Worm (Caenorhabditis elegans): ENCODE results near the gene T06E8.2.
A peak's percentile ranks its signal among the peaks of the same experiment; 100 is the strongest.

The T06E8.2 gene

DNA sequence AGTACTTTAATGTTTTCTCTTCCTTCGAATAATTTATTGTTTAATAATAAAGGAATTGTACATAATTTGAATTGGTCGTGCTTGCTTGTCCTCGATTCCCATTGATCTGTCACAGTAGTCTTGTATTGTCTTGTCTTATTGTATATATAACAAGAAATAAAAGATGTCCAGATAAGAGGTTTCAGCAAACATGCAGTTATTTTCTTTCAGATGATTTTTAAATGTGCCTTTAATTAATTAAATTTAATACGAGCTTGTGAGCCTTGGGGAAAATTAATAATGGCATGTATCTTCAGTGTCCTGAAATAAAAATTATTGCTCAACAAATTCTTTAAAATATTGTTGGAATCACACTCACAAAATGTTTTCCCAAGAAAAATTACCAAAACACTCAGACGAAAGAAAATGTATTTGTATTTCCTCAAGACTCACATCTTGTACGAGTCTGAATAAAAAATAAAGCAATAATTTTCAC is 13.1 kb downstream of the T06E8.2 start:
- TF ChIP-seq pax-3 (tag; optimal IDR thresholded peaks at IDR 0.05) (no peak), unc-62 (GFP tag; optimal IDR thresholded peaks at IDR 0.05) (no peak), grh-1 (GFP tag; IDR thresholded peaks at IDR 0.05) (no peak), unc-86 (tag; optimal IDR thresholded peaks at IDR 0.05) (no peak), egl-13 (tag; optimal IDR thresholded peaks at IDR 0.05) (no peak), elt-2 (tag; optimal IDR thresholded peaks at IDR 0.05) (no peak), nhr-28 (tag; optimal IDR thresholded peaks at IDR 0.05) (no peak), pqm-1 (tag; optimal IDR thresholded peaks at IDR 0.05) (no peak), C16A3.4 (tag; optimal IDR thresholded peaks at IDR 0.05) (no peak), hlh-4 (tag; optimal IDR thresholded peaks at IDR 0.05) (no peak), ceh-88 (GFP tag; IDR thresholded peaks at IDR 0.05) (no peak), mep-1 (tag; optimal IDR thresholded peaks at IDR 0.05) (no peak)

DNA sequence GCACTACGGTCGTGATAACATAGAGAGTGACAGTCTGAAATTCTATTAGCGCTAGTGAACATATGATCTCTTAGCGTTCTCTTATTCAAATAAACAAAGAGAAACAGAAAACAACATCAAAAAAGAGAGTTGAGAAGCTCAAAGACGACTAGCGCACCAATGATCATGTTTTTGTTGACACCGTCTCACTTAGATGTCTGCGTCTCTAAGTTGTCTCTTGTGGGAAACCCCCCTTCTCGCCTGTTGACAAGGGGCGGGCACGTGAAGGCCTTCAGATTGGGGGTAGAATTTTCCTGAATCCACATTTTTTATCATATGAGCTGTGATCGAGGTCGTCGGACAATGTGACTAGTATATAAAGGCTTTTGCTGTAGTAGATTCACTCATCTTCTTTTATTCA is 16.3 kb downstream of the T06E8.2 start:
- TF ChIP-seq nhr-85 (tag) (peak; percentile 67), nhr-71 (tag; optimal IDR thresholded peaks at IDR 0.05) (peak; percentile 43), lin-14 (GFP tag; optimal IDR thresholded peaks at IDR 0.05) (peak; percentile 74), alr-1 (tag; optimal IDR thresholded peaks at IDR 0.05; ENCODE audit: borderline replicate concordance) (no peak), rnt-1 (tag; optimal IDR thresholded peaks at IDR 0.05) (no peak), snu-23 (GFP tag; optimal IDR thresholded peaks at IDR 0.05) (peak; percentile 38), egl-27 (tag; optimal IDR thresholded peaks at IDR 0.05) (no peak), lin-35 (GFP tag; optimal IDR thresholded peaks at IDR 0.05) (peak in 1 of 2 experiments; percentile 5), dpl-1 (GFP tag; optimal IDR thresholded peaks at IDR 0.05) (peak in 1 of 3 experiments; percentile 7), isw-1 (GFP tag; IDR thresholded peaks at IDR 0.05) (no peak), fkh-4 (tag; optimal IDR thresholded peaks at IDR 0.05; ENCODE audit: borderline replicate concordance) (no peak), ceh-63 (GFP tag; optimal IDR thresholded peaks at IDR 0.05) (no peak), unc-30 (tag; optimal IDR thresholded peaks at IDR 0.05) (no peak), fkh-8 (tag; optimal IDR thresholded peaks at IDR 0.05) (peak; percentile 52), mdl-1 (tag; optimal IDR thresholded peaks at IDR 0.05) (peak in 1 of 2 experiments; percentile 25), unc-98 (GFP tag; IDR thresholded peaks at IDR 0.05) (no peak), dsc-1 (tag; optimal IDR thresholded peaks at IDR 0.05) (no peak), lsy-2 (tag; optimal IDR thresholded peaks at IDR 0.05) (peak in 1 of 2 experiments; percentile 28)

DNA sequence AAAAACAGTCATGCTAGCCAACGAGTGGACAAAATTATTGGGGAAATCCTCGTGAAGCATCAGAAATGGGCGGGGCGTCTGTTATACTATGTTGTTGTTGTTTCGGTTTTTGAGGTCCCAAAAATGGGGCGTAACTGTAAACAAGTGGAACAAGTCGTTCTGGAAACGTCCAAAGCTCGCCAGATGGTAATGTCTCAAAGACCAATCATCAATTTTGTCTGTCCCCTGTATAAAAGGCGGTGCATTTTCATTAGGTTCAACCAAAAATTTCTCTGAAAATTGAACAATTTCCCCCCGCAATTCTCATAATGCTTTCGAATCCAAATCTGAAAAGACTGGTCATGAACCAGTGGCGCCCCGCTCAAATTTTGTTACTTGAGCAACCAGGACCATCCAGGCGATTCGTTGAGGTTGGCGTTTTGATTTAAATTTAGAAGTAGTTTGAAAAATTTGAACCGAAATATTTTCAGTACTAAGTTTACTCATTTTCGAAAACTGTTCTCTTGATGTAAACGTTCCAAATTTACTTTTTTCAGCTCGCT is 17.1 kb downstream of the T06E8.2 start:
- no peak for TF ChIP-seq nhr-47 (tag; optimal IDR thresholded peaks at IDR 0.05)
- no peak for TF ChIP-seq egl-27 (tag; optimal IDR thresholded peaks at IDR 0.05)
- TF ChIP-seq fkh-4 (tag; optimal IDR thresholded peaks at IDR 0.05; ENCODE audit: borderline replicate concordance), result no peak
- TF ChIP-seq dsc-1 (tag; optimal IDR thresholded peaks at IDR 0.05), result no peak
- TF ChIP-seq nhr-11 (tag; optimal IDR thresholded peaks at IDR 0.05), result no peak
- no peak for TF ChIP-seq nhr-71 (tag; optimal IDR thresholded peaks at IDR 0.05)
- TF ChIP-seq ets-5 (GFP tag; IDR thresholded peaks at IDR 0.05), result no peak

DNA sequence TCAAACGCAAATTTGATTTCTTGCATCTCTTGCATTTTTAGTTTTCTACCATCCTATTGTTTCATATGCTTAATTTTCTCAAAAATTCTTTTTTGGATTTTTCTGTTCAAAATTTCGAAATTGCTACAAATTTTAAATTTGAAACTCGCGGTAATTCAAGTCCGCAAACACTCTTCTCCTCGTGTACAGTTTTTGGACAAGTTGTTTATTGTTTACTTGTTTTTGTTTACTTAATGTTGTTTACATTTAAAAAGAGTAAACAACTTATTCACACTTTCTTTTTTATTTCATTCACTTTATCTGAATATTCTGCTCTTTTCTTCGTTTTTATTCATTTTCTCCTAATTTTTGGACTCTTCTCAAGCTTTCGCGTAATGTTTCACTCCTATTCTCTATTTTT is 17.9 kb downstream of the T06E8.2 start:
- no peak for TF ChIP-seq pax-3 (tag; optimal IDR thresholded peaks at IDR 0.05)
- TF ChIP-seq aly-2 (tag; optimal IDR thresholded peaks at IDR 0.05), result no peak
- TF ChIP-seq lin-13 (GFP tag; optimal IDR thresholded peaks at IDR 0.05), result no peak
- TF ChIP-seq alr-1 (tag; optimal IDR thresholded peaks at IDR 0.05; ENCODE audit: borderline replicate concordance), result no peak

Data from whole organism, L1 larva.